Worm (Caenorhabditis elegans) whole organism, L2 larva: ENCODE measurements around the gene srx-134.

ENCODE experiments used
- C34F6.9 ChIP-seq: fragments of 150-350 bp; optimal IDR thresholded peaks from 2 replicates; lab custom pipeline; 2014; ENCODE audit warnings: missing biosample characterization, missing genetic modification characterization
- F13H6.1 ChIP-seq: sonication (generic microtip); optimal IDR thresholded peaks from 2 replicates; lab custom pipeline; 2016; ENCODE audit warnings: missing genetic modification characterization, missing compliant biosample characterization
- Y55F3AM.14 ChIP-seq: fragments of 200-800 bp; sonication (Bioruptor generic); optimal IDR thresholded peaks from 2 replicates; lab custom pipeline; 2018; ENCODE audit warnings: mild to moderate bottlenecking, missing genetic modification characterization, missing compliant biosample characterization
- ZK546.5 ChIP-seq: sonication (generic microtip); optimal IDR thresholded peaks from 2 replicates; lab custom pipeline; 2017; ENCODE audit warnings: missing biosample characterization, missing genetic modification characterization
- aly-2 ChIP-seq: fragments of 150-350 bp; optimal IDR thresholded peaks from 2 replicates; lab custom pipeline; 2014; ENCODE audit warnings: missing biosample characterization, missing genetic modification characterization
- ama-1 ChIP-seq: fragments of 150-350 bp; optimal IDR thresholded peaks from 2 replicates; lab custom pipeline; 2018; ENCODE audit warnings: inconsistent platforms
- blmp-1 ChIP-seq: sonication (generic microtip); optimal IDR thresholded peaks from 2 replicates; lab custom pipeline; 2017; ENCODE audit warnings: missing genetic modification characterization, mild to moderate bottlenecking, missing compliant biosample characterization, antibody characterized with exemption, moderate library complexity; ENCODE audit not compliant: insufficient read depth
- ceh-16 ChIP-seq: fragments of 150-350 bp; optimal IDR thresholded peaks from 2 replicates; lab custom pipeline; 2014; ENCODE audit warnings: missing biosample characterization, missing genetic modification characterization
- ceh-82 ChIP-seq: fragments of 150-350 bp; optimal IDR thresholded peaks from 2 replicates; lab custom pipeline; 2014; ENCODE audit warnings: missing biosample characterization, missing genetic modification characterization
- crh-2 ChIP-seq: sonication (generic microtip); optimal IDR thresholded peaks from 2 replicates; lab custom pipeline; 2017; ENCODE audit warnings: missing biosample characterization, missing genetic modification characterization
- dmd-4 ChIP-seq: sonication (generic microtip); optimal IDR thresholded peaks from 2 replicates; lab custom pipeline; 2017; ENCODE audit warnings: missing biosample characterization, missing genetic modification characterization
- egl-27 ChIP-seq: sonication (generic microtip); optimal IDR thresholded peaks from 3 replicates; lab custom pipeline; 2017; ENCODE audit warnings: missing biosample characterization, missing genetic modification reagents, missing genetic modification characterization
- fos-1 ChIP-seq: fragments of 150-350 bp; optimal IDR thresholded peaks from 2 replicates; lab custom pipeline; 2014; ENCODE audit warnings: missing biosample characterization, missing genetic modification characterization
- gmeb-1 ChIP-seq: fragments of 150-350 bp; optimal IDR thresholded peaks from 2 replicates; lab custom pipeline; 2014; ENCODE audit warnings: missing biosample characterization, missing genetic modification characterization
- lin-11 ChIP-seq: fragments of 150-350 bp; sonication (generic microtip); optimal IDR thresholded peaks from 2 replicates; lab custom pipeline; 2014; ENCODE audit warnings: missing biosample characterization, missing genetic modification characterization, inconsistent platforms, mixed read lengths
- lin-13 ChIP-seq: fragments of 150-350 bp; optimal IDR thresholded peaks from 2 replicates; lab custom pipeline; 2014; ENCODE audit warnings: missing biosample characterization, missing genetic modification reagents, missing genetic modification characterization
- lsy-2 ChIP-seq, 2 experiments: fragments of 150-350 bp in 1 of 2; sonication (generic microtip) in 1 of 2; optimal IDR thresholded peaks; 2 replicates each; lab custom pipeline; 2014 to 2017; ENCODE audit warnings: missing biosample characterization in 2 of 2, missing genetic modification characterization in 2 of 2
- mab-5 ChIP-seq: fragments of 150-350 bp; optimal IDR thresholded peaks from 2 replicates; lab custom pipeline; 2014; ENCODE audit warnings: missing biosample characterization, missing genetic modification characterization
- mbf-1 ChIP-seq: sonication (generic microtip); optimal IDR thresholded peaks from 2 replicates; lab custom pipeline; 2017; ENCODE audit warnings: missing biosample characterization, missing genetic modification characterization
- mdl-1 ChIP-seq, 2 experiments: fragments of 150-350 bp in 1 of 2; sonication (generic microtip) in 1 of 2; optimal IDR thresholded peaks; 2 replicates each; lab custom pipeline; 2017; ENCODE audit warnings: missing biosample characterization in 2 of 2, missing genetic modification characterization in 2 of 2
- nhr-12 ChIP-seq: fragments of 150-350 bp; optimal IDR thresholded peaks from 2 replicates; lab custom pipeline; 2014; ENCODE audit warnings: missing biosample characterization, missing genetic modification characterization
- nhr-129 ChIP-seq: fragments of 150-350 bp; optimal IDR thresholded peaks from 2 replicates; lab custom pipeline; 2014; ENCODE audit warnings: missing biosample characterization, missing genetic modification characterization
- nhr-21 ChIP-seq: fragments of 150-350 bp; optimal IDR thresholded peaks from 2 replicates; lab custom pipeline; 2014; ENCODE audit warnings: missing biosample characterization, missing genetic modification characterization
- nhr-237 ChIP-seq: fragments of 150-350 bp; optimal IDR thresholded peaks from 2 replicates; lab custom pipeline; 2014; ENCODE audit warnings: missing biosample characterization, missing genetic modification characterization
- nhr-25 ChIP-seq: fragments of 150-350 bp; sonication (generic microtip); optimal IDR thresholded peaks from 3 replicates; lab custom pipeline; 2014; ENCODE audit warnings: missing biosample characterization, missing genetic modification characterization
- nhr-77 ChIP-seq: fragments of 150-350 bp; optimal IDR thresholded peaks from 2 replicates; lab custom pipeline; 2014; ENCODE audit warnings: missing biosample characterization, missing genetic modification characterization
- sem-4 ChIP-seq: fragments of 150-350 bp; optimal IDR thresholded peaks from 2 replicates; lab custom pipeline; 2014; ENCODE audit warnings: missing biosample characterization, missing genetic modification reagents, missing genetic modification characterization
- skn-1 ChIP-seq: sonication (generic microtip); optimal IDR thresholded peaks from 2 replicates; lab custom pipeline; 2017; ENCODE audit warnings: missing biosample characterization, missing genetic modification characterization
- sma-3 ChIP-seq: sonication (generic microtip); optimal IDR thresholded peaks from 2 replicates; lab custom pipeline; 2016; ENCODE audit warnings: missing genetic modification reagents, missing genetic modification characterization, missing compliant biosample characterization
- sma-9 ChIP-seq, 2 experiments: fragments of 150-350 bp in 1 of 2; sonication (generic microtip) in 1 of 2; optimal IDR thresholded peaks; 2 replicates each; lab custom pipeline; 2014 to 2016; ENCODE audit warnings: missing genetic modification characterization in 2 of 2, mild to moderate bottlenecking in 1 of 2, missing biosample characterization in 1 of 2, missing compliant biosample characterization in 1 of 2, missing genetic modification reagents in 1 of 2, moderate library complexity in 1 of 2
- snpc-4 ChIP-seq: fragments of 150-350 bp; optimal IDR thresholded peaks from 2 replicates; lab custom pipeline; 2014; ENCODE audit warnings: missing biosample characterization, missing genetic modification characterization
- unc-39 ChIP-seq: fragments of 150-350 bp; optimal IDR thresholded peaks from 2 replicates; lab custom pipeline; 2014; ENCODE audit warnings: missing biosample characterization, missing genetic modification characterization
- unc-55 ChIP-seq: fragments of 150-350 bp; sonication (generic microtip); optimal IDR thresholded peaks from 3 replicates; lab custom pipeline; 2014; ENCODE audit warnings: missing biosample characterization, missing genetic modification reagents, missing genetic modification characterization
- unc-62 ChIP-seq: fragments of 150-350 bp; optimal IDR thresholded peaks from 2 replicates; lab custom pipeline; 2014; ENCODE audit warnings: missing biosample characterization, missing genetic modification reagents, missing genetic modification characterization
- ztf-1 ChIP-seq: fragments of 200-800 bp; sonication (Bioruptor generic); conservative IDR thresholded peaks from 2 replicates; pipeline ENCODE4 v1.3.6; 2022; ENCODE audit warnings: missing genetic modification characterization, missing compliant biosample characterization
- ztf-11 ChIP-seq: sonication (generic microtip); optimal IDR thresholded peaks from 2 replicates; lab custom pipeline; 2017; ENCODE audit warnings: missing biosample characterization, missing genetic modification characterization
- ztf-4 ChIP-seq: fragments of 150-350 bp; optimal IDR thresholded peaks from 2 replicates; lab custom pipeline; 2014; ENCODE audit warnings: missing biosample characterization, missing genetic modification characterization

srx-134 gene

DNA sequence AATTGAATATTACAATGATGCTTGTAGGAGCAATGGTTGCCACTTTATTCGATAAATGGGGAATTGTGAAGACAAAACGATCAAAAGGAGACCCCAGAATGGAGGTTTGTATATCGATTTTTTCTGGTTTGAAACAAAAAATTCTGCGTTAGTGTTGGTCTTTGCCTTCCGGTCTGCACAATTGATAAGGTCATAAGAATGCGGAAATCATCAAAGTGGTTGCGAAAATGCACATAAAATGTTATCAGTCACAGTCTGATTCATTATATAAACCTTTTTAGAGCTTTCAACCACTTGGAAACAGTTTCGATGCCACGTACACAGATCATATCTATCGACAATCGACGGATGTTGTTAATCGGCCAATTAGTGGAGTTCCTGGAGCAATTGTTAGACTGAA is 37.3 kb upstream of the srx-134 start:
- TF ChIP-seq ceh-82 (tag; lab: Kevin White, UChicago) (no peak), mbf-1 (no peak), sma-3 (GFP tag; lab: Kevin White, UChicago) (no peak), Y55F3AM.14 (GFP tag; lab: Kevin White, UChicago) (no peak), lsy-2 (tag; optimal IDR thresholded peaks at IDR 0.05; lab: Kevin White, UChicago) (no peak), crh-2 (tag; lab: Kevin White, UChicago) (peak; percentile 30), ztf-4 (tag; lab: Kevin White, UChicago) (no peak), unc-55 (no peak), sma-9 (GFP tag; optimal IDR thresholded peaks at IDR 0.05; lab: Kevin White, UChicago) (peak; percentile 51), sma-9 (tag; optimal IDR thresholded peaks at IDR 0.05; lab: Kevin White, UChicago) (no peak), fos-1 (peak; percentile 96), nhr-12 (tag; lab: Kevin White, UChicago) (no peak)

DNA sequence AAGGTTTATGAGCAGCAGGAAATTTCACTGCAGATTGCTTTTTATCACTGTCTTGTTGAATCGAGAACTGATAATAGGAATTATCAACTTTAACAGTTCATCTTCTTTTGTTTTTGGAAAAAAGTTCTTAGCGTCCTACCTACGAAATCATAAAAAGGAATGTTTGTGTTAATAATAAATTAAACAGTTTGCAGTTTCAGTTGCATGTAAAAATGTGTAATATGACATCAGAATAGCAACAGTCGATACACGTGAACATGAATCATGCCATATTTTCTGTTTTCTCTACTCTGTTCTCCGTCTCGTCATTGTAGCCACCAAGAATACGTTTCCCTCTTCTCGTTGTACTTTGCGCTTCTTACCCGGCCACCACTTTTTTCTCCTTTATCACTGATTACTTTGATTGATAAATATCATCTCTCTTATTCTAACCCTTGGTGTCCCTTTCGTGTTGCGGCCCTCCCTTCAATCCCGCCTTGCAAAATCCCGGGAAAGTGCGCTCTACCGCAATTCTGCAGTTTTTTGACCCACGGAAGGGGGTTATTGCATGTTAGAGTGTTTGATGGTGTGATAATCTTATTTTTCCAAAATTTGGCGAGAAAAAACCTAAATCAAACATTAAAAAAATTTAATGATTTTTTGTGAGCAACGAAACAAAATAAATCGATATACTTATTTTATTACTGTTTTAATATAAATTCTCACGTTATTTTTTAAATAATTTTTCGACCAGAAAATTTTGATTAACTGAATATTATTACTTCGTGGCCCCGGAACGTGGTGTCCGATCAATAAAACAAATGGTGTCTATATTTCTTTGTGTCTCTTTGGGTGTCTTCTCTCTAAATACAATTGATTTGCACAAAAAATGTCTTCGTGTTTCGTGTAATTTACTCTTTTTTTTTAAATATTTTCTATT is 36.4 kb upstream of the srx-134 start, which contains the start of gene sptl-3:
Gene sptl-3, plus strand, starts transcription at position 869 of the 919 bp plus-strand sequence.
- TF ChIP-seq lin-13: no peak
- peak; percentile 74 for TF ChIP-seq crh-2 (tag; lab: Kevin White, UChicago)
- TF ChIP-seq nhr-25 (tag; lab: Kevin White, UChicago): peak; percentile 53
- TF ChIP-seq skn-1 (tag; lab: Kevin White, UChicago): no peak
- TF ChIP-seq ztf-4 (tag; lab: Kevin White, UChicago): peak; percentile 13
- TF ChIP-seq fos-1: peak; percentile 60
- TF ChIP-seq nhr-77 (tag; lab: Kevin White, UChicago): no peak
- TF ChIP-seq sma-9 (GFP tag; optimal IDR thresholded peaks at IDR 0.05; lab: Kevin White, UChicago): peak; percentile 71
- TF ChIP-seq sma-9 (tag; optimal IDR thresholded peaks at IDR 0.05; lab: Kevin White, UChicago): no peak
- peak in 1 of 2 experiments; percentile 5 for TF ChIP-seq mdl-1 (tag; optimal IDR thresholded peaks at IDR 0.05; lab: Kevin White, UChicago)
- TF ChIP-seq C34F6.9: peak; percentile 21
- peak; percentile 53 for TF ChIP-seq nhr-129 (tag; lab: Kevin White, UChicago)
- peak; percentile 58 for TF ChIP-seq blmp-1
- TF ChIP-seq sma-3 (GFP tag; lab: Kevin White, UChicago): peak; percentile 58
- peak in 1 of 2 experiments; percentile 1 for TF ChIP-seq lsy-2 (tag; optimal IDR thresholded peaks at IDR 0.05; lab: Kevin White, UChicago)
- TF ChIP-seq nhr-21 (tag; lab: Kevin White, UChicago): peak; percentile 73
- no peak for TF ChIP-seq egl-27 (tag; lab: Kevin White, UChicago)
- TF ChIP-seq F13H6.1: peak; percentile 49

DNA sequence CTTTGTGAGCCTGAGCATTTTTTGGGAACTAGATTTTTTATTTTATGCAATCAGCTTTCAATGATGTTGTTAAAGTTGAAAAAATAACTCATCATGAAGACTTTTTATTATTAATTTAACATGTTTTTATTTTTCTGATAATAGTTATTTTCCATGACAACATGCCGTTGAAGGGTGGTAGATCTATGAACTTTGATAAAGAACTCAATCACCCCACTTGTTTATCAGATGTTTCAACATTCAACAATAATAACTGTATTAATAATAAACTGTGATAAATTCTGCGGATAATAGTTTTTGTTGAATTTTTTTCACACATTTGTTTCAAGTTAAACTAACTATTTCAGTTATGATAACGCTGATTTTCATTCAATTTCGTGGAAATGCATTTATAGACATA is 35.2 kb upstream of the srx-134 start:
- peak; percentile 12 for TF ChIP-seq nhr-21 (tag; lab: Kevin White, UChicago)
- TF ChIP-seq ama-1 (lab: Kevin White, UChicago): no peak
- TF ChIP-seq mab-5 (tag; lab: Kevin White, UChicago): no peak
- no peak for TF ChIP-seq nhr-129 (tag; lab: Kevin White, UChicago)
- peak; percentile 1 for TF ChIP-seq sma-9 (GFP tag; optimal IDR thresholded peaks at IDR 0.05; lab: Kevin White, UChicago)
- no peak for TF ChIP-seq sma-9 (tag; optimal IDR thresholded peaks at IDR 0.05; lab: Kevin White, UChicago)

DNA sequence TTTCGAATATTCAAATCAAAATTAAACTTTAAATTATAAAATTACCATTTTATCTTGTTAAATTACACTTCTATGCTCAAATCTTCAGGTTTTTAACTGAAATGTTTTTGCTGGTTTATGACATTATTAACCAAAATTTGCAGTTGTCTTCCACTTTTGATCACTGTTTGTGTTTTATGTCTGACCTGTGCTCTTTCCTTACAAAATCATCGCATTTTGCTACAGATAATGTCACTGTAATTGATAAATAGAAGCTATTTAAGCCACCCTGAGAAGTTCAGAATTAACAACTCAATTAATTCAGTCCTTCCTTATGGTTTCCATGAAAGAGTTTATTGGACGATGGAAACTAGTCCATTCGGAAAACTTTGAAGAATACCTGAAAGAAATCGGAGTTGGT is 34.2 kb upstream of the srx-134 start, which contains the start of gene lbp-8:
Gene lbp-8, plus strand, starts transcription at position 301 of the 400 bp plus-strand sequence.
- TF ChIP-seq ztf-1 (no peak), snpc-4 (tag; lab: Kevin White, UChicago) (no peak), unc-39 (tag; lab: Kevin White, UChicago) (no peak), nhr-77 (tag; lab: Kevin White, UChicago) (no peak), sma-3 (GFP tag; lab: Kevin White, UChicago) (no peak), ceh-82 (tag; lab: Kevin White, UChicago) (no peak), ZK546.5 (tag; lab: Kevin White, UChicago) (no peak)
- TF ChIP-seq, all 48 proteins: peak for 0

DNA sequence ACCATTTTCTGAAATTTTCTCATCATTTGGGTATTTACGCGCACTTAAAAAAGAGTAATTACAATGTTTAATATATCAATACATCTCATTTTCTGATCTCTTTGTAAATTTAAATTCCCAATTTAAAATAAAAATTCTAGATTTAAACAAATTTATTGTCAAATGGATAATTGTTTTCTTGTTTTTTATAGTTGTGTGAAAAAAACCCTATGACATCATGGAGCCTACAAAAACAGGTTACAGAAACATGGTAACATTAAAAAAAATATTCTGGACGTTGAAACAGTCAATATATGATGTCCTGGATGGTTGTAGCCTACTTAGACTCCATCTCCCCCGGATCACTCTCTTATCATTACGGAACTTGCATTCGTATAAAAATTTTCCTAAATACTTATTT is 33.2 kb upstream of the srx-134 start, which contains the start of gene spp-12:
Gene spp-12, plus strand, starts transcription at position 301 of the 400 bp plus-strand sequence.
- TF ChIP-seq unc-55 (no peak), nhr-77 (tag; lab: Kevin White, UChicago) (no peak), gmeb-1 (no peak), sem-4 (tag; lab: Kevin White, UChicago) (no peak), ztf-4 (tag; lab: Kevin White, UChicago) (no peak), dmd-4 (tag; lab: Kevin White, UChicago) (no peak), crh-2 (tag; lab: Kevin White, UChicago) (no peak), sma-9 (GFP tag; optimal IDR thresholded peaks at IDR 0.05; lab: Kevin White, UChicago) (no peak), sma-9 (tag; optimal IDR thresholded peaks at IDR 0.05; lab: Kevin White, UChicago) (no peak), unc-62 (GFP tag; lab: Kevin White, UChicago) (no peak), aly-2 (tag; lab: Kevin White, UChicago) (no peak), Y55F3AM.14 (GFP tag; lab: Kevin White, UChicago) (no peak), ceh-16 (tag; lab: Kevin White, UChicago) (no peak), nhr-237 (tag; lab: Kevin White, UChicago) (no peak), snpc-4 (tag; lab: Kevin White, UChicago) (no peak), nhr-12 (tag; lab: Kevin White, UChicago) (no peak), ceh-82 (tag; lab: Kevin White, UChicago) (no peak), lin-11 (tag; lab: Kevin White, UChicago) (no peak), mbf-1 (no peak), ztf-11 (no peak), unc-39 (tag; lab: Kevin White, UChicago) (no peak)
